Worm (Caenorhabditis elegans): ENCODE measurements around the gene cwn-1.

ce11 chrII:151495-151894 lies 18.1 kb upstream of the cwn-1 start:
- no peak for TF ChIP-seq npax-4 (tag; optimal IDR thresholded peaks at IDR 0.05)
- TF ChIP-seq ceh-30 (tag; optimal IDR thresholded peaks at IDR 0.05) = no peak
- TF ChIP-seq pqm-1 (tag; optimal IDR thresholded peaks at IDR 0.05) = no peak
- TF ChIP-seq ceh-9 (tag; optimal IDR thresholded peaks at IDR 0.05) = no peak
- no peak for TF ChIP-seq elt-2 (tag; optimal IDR thresholded peaks at IDR 0.05)
- no peak for TF ChIP-seq nhr-11 (tag; optimal IDR thresholded peaks at IDR 0.05)
- no peak for TF ChIP-seq dmd-4 (tag; optimal IDR thresholded peaks at IDR 0.05; ENCODE audit: borderline replicate concordance)
